Fruit fly (Drosophila melanogaster): ENCODE data around the gene CG18641.
A peak's percentile ranks its signal among the peaks of the same experiment; 100 is the strongest.

DNA sequence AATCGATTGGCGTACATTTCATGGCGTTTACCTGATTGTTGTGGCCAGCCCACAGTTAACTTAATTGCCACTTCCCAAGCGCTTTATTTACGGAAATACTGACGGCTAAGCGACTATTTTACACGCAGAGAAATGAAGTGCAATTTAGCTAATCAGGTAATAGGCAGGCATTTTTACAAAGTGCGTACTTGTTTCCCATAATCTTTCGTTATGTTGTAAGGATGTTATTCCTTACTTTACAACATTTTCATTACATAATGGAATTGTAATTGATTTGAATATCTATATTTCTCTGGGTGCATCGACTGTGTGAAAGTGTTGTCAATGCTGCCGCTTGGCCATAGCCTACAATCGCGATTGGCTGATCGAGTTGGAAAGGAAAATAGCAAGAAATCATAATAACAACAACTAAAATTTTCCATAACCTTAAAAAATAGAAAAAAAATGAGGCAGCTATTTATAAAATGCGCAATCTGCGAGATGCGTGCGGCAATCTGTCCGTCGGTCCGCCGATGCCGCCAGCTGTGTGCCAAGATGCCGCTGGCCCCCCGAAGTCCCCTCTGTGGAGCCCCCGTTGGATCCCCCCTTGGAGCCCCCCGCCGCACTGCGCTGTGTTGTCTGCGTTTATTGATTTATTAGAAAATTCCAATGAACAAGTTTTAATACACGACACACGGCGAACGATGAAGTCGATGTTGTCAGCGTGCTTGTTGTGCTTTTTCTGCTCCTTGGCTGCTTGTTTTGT, 11.5 kb upstream of the CG18641 start:
- TF ChIP-seq usp (GFP tag; optimal IDR thresholded peaks at IDR 0.05), result no peak
- TF ChIP-seq N (GFP tag; optimal IDR thresholded peaks at IDR 0.05), result no peak
- no peak for TF ChIP-seq CrebA (GFP tag; optimal IDR thresholded peaks at IDR 0.05; ENCODE audit: borderline replicate concordance)
- TF ChIP-seq Dfd (GFP tag; optimal IDR thresholded peaks at IDR 0.05), result peak; percentile 98
- TF ChIP-seq sage (GFP tag; optimal IDR thresholded peaks at IDR 0.05), result no peak
- peak; percentile 25 for TF ChIP-seq h (GFP tag; optimal IDR thresholded peaks at IDR 0.05)
- TF ChIP-seq Rel (GFP tag; optimal IDR thresholded peaks at IDR 0.05), result no peak
- no peak for TF ChIP-seq Rel (tag; optimal IDR thresholded peaks at IDR 0.05)

Data from whole organism, wandering third instar larva.